Worm (Caenorhabditis elegans) whole organism, young adult: ENCODE data around the gene srj-21.

Experiments used
- C06A6.2 ChIP-seq: fragments of 200-800 bp; sonication (Bioruptor generic); conservative IDR thresholded peaks from 2 replicates; pipeline ENCODE4 v1.3.6; 2022; ENCODE audit warnings: missing genetic modification characterization, missing compliant biosample characterization
- F39B2.1 ChIP-seq: fragments of 200-800 bp; sonication (Bioruptor generic); IDR thresholded peaks from 2 replicates; pipeline ENCODE4 v1.3.6; 2022; ENCODE audit warnings: missing genetic modification reagents, missing genetic modification characterization, missing compliant biosample characterization
- Y95B8A.8 ChIP-seq: fragments of 200-800 bp; sonication (Bioruptor generic); IDR thresholded peaks from 2 replicates; pipeline ENCODE4 v1.3.6; 2022; ENCODE audit warnings: missing genetic modification reagents, missing genetic modification characterization, missing compliant biosample characterization
- cebp-1 ChIP-seq, 2 experiments: fragments of 200-800 bp in 1 of 2; sonication (Bioruptor generic) in 1 of 2; sonication (generic microtip) in 1 of 2; IDR thresholded peaks in 1 of 2; optimal IDR thresholded peaks in 1 of 2; 2 replicates each; pipeline versions ENCODE4 v1.3.6 to Lab custom; 2017 to 2022; ENCODE audit warnings: missing compliant biosample characterization in 2 of 2, missing genetic modification characterization in 2 of 2, mild to moderate bottlenecking in 1 of 2, missing genetic modification reagents in 1 of 2, moderate library complexity in 1 of 2
- lir-1 ChIP-seq: fragments of 200-800 bp; sonication (Bioruptor generic); conservative IDR thresholded peaks from 2 replicates; pipeline ENCODE4 v1.3.6; 2022; ENCODE audit warnings: missing genetic modification reagents, missing genetic modification characterization, missing compliant biosample characterization
- nfya-1 ChIP-seq: sonication (generic microtip); optimal IDR thresholded peaks from 2 replicates; lab custom pipeline; 2017; ENCODE audit warnings: antibody characterized with exemption, missing compliant biosample characterization, missing genetic modification characterization, borderline replicate concordance; ENCODE audit not compliant: insufficient read depth
- nhr-90 ChIP-seq: sonication (generic microtip); optimal IDR thresholded peaks from 2 replicates; lab custom pipeline; 2016; ENCODE audit warnings: missing genotype, mild to moderate bottlenecking, missing genetic modification characterization, missing compliant biosample characterization
- pha-4 ChIP-seq: fragments of 150-350 bp; sonication (generic microtip); optimal IDR thresholded peaks from 2 replicates; lab custom pipeline; 2014; ENCODE audit warnings: missing biosample characterization, missing genetic modification reagents, missing genetic modification characterization
- sdz-38 ChIP-seq: sonication (generic microtip); optimal IDR thresholded peaks from 2 replicates; lab custom pipeline; 2016; ENCODE audit warnings: missing genotype, missing genetic modification characterization, missing compliant biosample characterization

- TF ChIP-seq lir-1 (GFP tag; lab: Robert Waterston, UW) (no peak), cebp-1 (GFP tag; IDR thresholded peaks at IDR 0.05; lab: Robert Waterston, UW) (no peak), cebp-1 (tag; optimal IDR thresholded peaks at IDR 0.05; lab: Kevin White, UChicago) (no peak), nhr-90 (tag; lab: Kevin White, UChicago) (no peak), C06A6.2 (GFP tag; lab: Robert Waterston, UW) (no peak), pha-4 (no peak), sdz-38 (tag; lab: Kevin White, UChicago) (no peak), Y95B8A.8 (GFP tag; lab: Robert Waterston, UW) (no peak), F39B2.1 (no peak), nfya-1 (tag; lab: Kevin White, UChicago) (no peak)
Observed at ce11 chrV:10747263-10747951, 2.3 kb downstream of the srj-21 start, which contains the start of the genes selt-1.2 and F28H7.2.
